Fruit fly (Drosophila melanogaster) whole organism, embryonic: ENCODE measurements around the gene CG11342.

ENCODE experiments used
- Adf1 ChIP-seq: fragments of 200-800 bp; sonication (Bioruptor generic); IDR thresholded peaks from 2 replicates; pipeline ENCODE4 v1.3.6; 2022; ENCODE audit warnings: missing biosample characterization, missing genetic modification characterization
- Aef1 ChIP-seq: fragments of 200-800 bp; sonication (Bioruptor generic); IDR thresholded peaks from 3 replicates; pipeline ENCODE4 v1.3.6; 2022; ENCODE audit warnings: missing biosample characterization, missing genetic modification characterization
- CG10979 ChIP-seq: fragments of 200-800 bp; sonication (Bioruptor generic); optimal IDR thresholded peaks from 2 replicates; lab custom pipeline; 2018; ENCODE audit warnings: missing biosample characterization, mild to moderate bottlenecking, missing genetic modification characterization, moderate library complexity
- CG12104 ChIP-seq: fragments of 200-800 bp; sonication (Bioruptor generic); optimal IDR thresholded peaks from 3 replicates; lab custom pipeline; 2016; ENCODE audit warnings: missing biosample characterization, missing genetic modification characterization
- CG13894 ChIP-seq: fragments of 200-800 bp; sonication (Bioruptor generic); optimal IDR thresholded peaks from 3 replicates; lab custom pipeline; 2018; ENCODE audit warnings: missing biosample characterization, mild to moderate bottlenecking, missing genetic modification characterization, moderate library complexity
- CG17568 ChIP-seq: fragments of 200-800 bp; sonication (Bioruptor generic); optimal IDR thresholded peaks from 2 replicates; lab custom pipeline; 2018; ENCODE audit warnings: missing biosample characterization, mild to moderate bottlenecking, missing genetic modification characterization, moderate library complexity
- CG17829 ChIP-seq: fragments of 200-800 bp; optimal IDR thresholded peaks from 2 replicates; lab custom pipeline; 2019; ENCODE audit warnings: missing biosample characterization, mild to moderate bottlenecking, missing genetic modification characterization, moderate library complexity
- CG2199 ChIP-seq: fragments of 200-800 bp; sonication (Bioruptor generic); IDR thresholded peaks from 3 replicates; pipeline ENCODE4 v1.3.6; 2022; ENCODE audit warnings: missing biosample characterization, missing genetic modification characterization
- CG34376 ChIP-seq: fragments of 200-800 bp; sonication (Bioruptor generic); optimal IDR thresholded peaks from 2 replicates; lab custom pipeline; 2018; ENCODE audit warnings: missing biosample characterization, mild to moderate bottlenecking, missing genetic modification characterization
- CG4617 ChIP-seq: fragments of 200-800 bp; sonication (Bioruptor generic); optimal IDR thresholded peaks from 3 replicates; lab custom pipeline; 2016; ENCODE audit warnings: missing biosample characterization, missing genetic modification characterization, borderline replicate concordance
- CG5953 ChIP-seq: fragments of 200-800 bp; sonication (Bioruptor generic); IDR thresholded peaks from 2 replicates; pipeline ENCODE4 v1.3.6; 2022; ENCODE audit warnings: missing biosample characterization, missing genetic modification characterization
- CG6175 ChIP-seq: fragments of 200-800 bp; sonication (Bioruptor generic); IDR thresholded peaks from 3 replicates; pipeline ENCODE4 v1.3.6; 2022; ENCODE audit warnings: missing biosample characterization, missing genetic modification characterization
- CG6254 ChIP-seq: fragments of 200-800 bp; sonication (Bioruptor generic); optimal IDR thresholded peaks from 3 replicates; lab custom pipeline; 2017; ENCODE audit warnings: mild to moderate bottlenecking, missing biosample characterization, missing genetic modification reagents, missing genetic modification characterization
- CG9609 ChIP-seq: fragments of 200-800 bp; sonication (Bioruptor generic); optimal IDR thresholded peaks from 3 replicates; lab custom pipeline; 2016; ENCODE audit warnings: missing biosample characterization, missing genetic modification characterization
- Camta ChIP-seq: fragments of 200-800 bp; sonication (Bioruptor generic); optimal IDR thresholded peaks from 2 replicates; lab custom pipeline; 2016; ENCODE audit warnings: missing biosample characterization, missing genetic modification characterization
- Dbx ChIP-seq: fragments of 200-800 bp; sonication (Bioruptor generic); IDR thresholded peaks from 3 replicates; pipeline ENCODE4 v1.3.6; 2022; ENCODE audit warnings: missing biosample characterization, missing genetic modification characterization
- Deaf1 ChIP-seq: fragments of 200-800 bp; optimal IDR thresholded peaks from 3 replicates; lab custom pipeline; 2019; ENCODE audit warnings: missing biosample characterization, mild to moderate bottlenecking, missing genetic modification characterization, moderate library complexity
- Drgx ChIP-seq: fragments of 200-800 bp; sonication (Bioruptor generic); IDR thresholded peaks from 2 replicates; pipeline ENCODE4 v1.3.6; 2022; ENCODE audit warnings: missing biosample characterization, missing genetic modification characterization
- E2f2 ChIP-seq: fragments of 200-800 bp; sonication (Bioruptor generic); IDR thresholded peaks from 2 replicates; pipeline ENCODE4 v1.3.6; 2022; ENCODE audit warnings: missing biosample characterization, missing genetic modification characterization
- Jarid2 ChIP-seq: fragments of 200-800 bp; sonication (Bioruptor generic); optimal IDR thresholded peaks from 3 replicates; lab custom pipeline; 2017; ENCODE audit warnings: mild to moderate bottlenecking, missing biosample characterization, missing genetic modification reagents, missing genetic modification characterization
- Kr ChIP-seq: fragments of 200-800 bp; sonication (Bioruptor generic); optimal IDR thresholded peaks from 2 replicates; lab custom pipeline; 2017; ENCODE audit warnings: missing biosample characterization, mild to moderate bottlenecking, missing genetic modification characterization
- Myb ChIP-seq: fragments of 200-800 bp; sonication (Bioruptor generic); optimal IDR thresholded peaks from 2 replicates; lab custom pipeline; 2016; ENCODE audit warnings: missing biosample characterization, missing genetic modification characterization
- NFAT ChIP-seq: fragments of 200-800 bp; sonication (Bioruptor generic); IDR thresholded peaks from 2 replicates; pipeline ENCODE4 v1.3.6; 2022; ENCODE audit warnings: missing biosample characterization, missing genetic modification characterization
- Ssrp ChIP-seq: fragments of 200-800 bp; sonication (Bioruptor generic); optimal IDR thresholded peaks from 2 replicates; lab custom pipeline; 2018; ENCODE audit warnings: missing biosample characterization, mild to moderate bottlenecking, missing genetic modification characterization, moderate library complexity
- Stat92E ChIP-seq, 3 experiments: fragments of >200 bp in 2 of 3; fragments of 200-800 bp in 1 of 3; sonication (Bioruptor generic) in 1 of 3; optimal IDR thresholded peaks; 2 replicates each; lab custom pipeline; 2017 to 2019; ENCODE audit warnings: missing biosample characterization in 3 of 3, missing genetic modification characterization in 3 of 3, mild to moderate bottlenecking in 1 of 3, moderate library complexity in 1 of 3
- Vsx1 ChIP-seq: fragments of 200-800 bp; sonication (Bioruptor generic); optimal IDR thresholded peaks from 2 replicates; lab custom pipeline; 2017; ENCODE audit warnings: missing biosample characterization, mild to moderate bottlenecking, missing genetic modification characterization, missing genetic modification reagents
- al ChIP-seq: fragments of 200-800 bp; sonication (Bioruptor generic); IDR thresholded peaks from 2 replicates; pipeline ENCODE4 v1.3.6; 2022; ENCODE audit warnings: missing biosample characterization, missing genetic modification characterization
- bab2 ChIP-seq: fragments of 200-800 bp; sonication (Bioruptor generic); optimal IDR thresholded peaks from 2 replicates; lab custom pipeline; 2016; ENCODE audit warnings: missing biosample characterization, missing genetic modification characterization
- bowl ChIP-seq: fragments of 200-800 bp; sonication (Bioruptor generic); IDR thresholded peaks from 2 replicates; pipeline ENCODE4 v1.3.6; 2022; ENCODE audit warnings: missing biosample characterization, missing genetic modification characterization
- cato ChIP-seq: fragments of 200-800 bp; sonication (Bioruptor generic); optimal IDR thresholded peaks from 2 replicates; lab custom pipeline; 2016; ENCODE audit warnings: missing biosample characterization, missing genetic modification characterization, borderline replicate concordance
- cg ChIP-seq: fragments of 200-800 bp; sonication (Bioruptor generic); optimal IDR thresholded peaks from 3 replicates; lab custom pipeline; 2019; ENCODE audit warnings: missing biosample characterization, mild to moderate bottlenecking, missing genetic modification characterization, moderate library complexity
- disco-r ChIP-seq: fragments of 200-800 bp; sonication (Bioruptor generic); optimal IDR thresholded peaks from 2 replicates; lab custom pipeline; 2016; ENCODE audit warnings: missing biosample characterization, missing genetic modification characterization
- grn ChIP-seq: fragments of 200-800 bp; sonication (Bioruptor generic); optimal IDR thresholded peaks from 3 replicates; lab custom pipeline; 2017; ENCODE audit warnings: missing biosample characterization, missing genetic modification characterization
- ham ChIP-seq: fragments of 200-800 bp; sonication (Bioruptor generic); IDR thresholded peaks from 2 replicates; pipeline ENCODE4 v1.3.6; 2022; ENCODE audit warnings: missing biosample characterization, missing genetic modification characterization
- klu ChIP-seq: fragments of 200-800 bp; sonication (Bioruptor generic); IDR thresholded peaks from 2 replicates; pipeline ENCODE4 v1.3.6; 2022; ENCODE audit warnings: missing biosample characterization, missing genetic modification characterization
- kni ChIP-seq: fragments of 200-800 bp; sonication (Bioruptor generic); optimal IDR thresholded peaks from 3 replicates; lab custom pipeline; 2017; ENCODE audit warnings: mild to moderate bottlenecking, missing biosample characterization, missing genetic modification reagents, missing genetic modification characterization
- lab ChIP-seq: fragments of 200-800 bp; sonication (Bioruptor generic); optimal IDR thresholded peaks from 3 replicates; lab custom pipeline; 2017; ENCODE audit warnings: missing biosample characterization, missing genetic modification characterization, mild to moderate bottlenecking, moderate library complexity, missing genetic modification reagents
- mam ChIP-seq: fragments of 200-800 bp; sonication (Bioruptor generic); optimal IDR thresholded peaks from 3 replicates; lab custom pipeline; 2016; ENCODE audit warnings: missing biosample characterization, missing genetic modification characterization
- odd ChIP-seq: fragments of 200-800 bp; sonication (Bioruptor generic); optimal IDR thresholded peaks from 2 replicates; lab custom pipeline; 2017; ENCODE audit warnings: missing biosample characterization, mild to moderate bottlenecking, missing genetic modification characterization
- otp ChIP-seq: fragments of 200-800 bp; sonication (Bioruptor generic); IDR thresholded peaks from 3 replicates; pipeline ENCODE4, ENCODE4 v1.3.6; 2022; ENCODE audit warnings: missing biosample characterization, missing genetic modification characterization
- p53 ChIP-seq: fragments of 200-800 bp; sonication (Bioruptor generic); optimal IDR thresholded peaks from 2 replicates; lab custom pipeline; 2016; ENCODE audit warnings: missing biosample characterization, missing genetic modification characterization
- pzg ChIP-seq: fragments of 200-800 bp; sonication (Bioruptor generic); optimal IDR thresholded peaks from 3 replicates; lab custom pipeline; 2018; ENCODE audit warnings: missing biosample characterization, mild to moderate bottlenecking, missing genetic modification characterization, moderate library complexity
- sens ChIP-seq: fragments of 200-800 bp; sonication (Bioruptor generic); peaks from one replicate; lab custom pipeline; 2016; ENCODE audit warnings: missing biosample characterization, missing genetic modification characterization
- so ChIP-seq: fragments of 200-800 bp; sonication (Bioruptor generic); IDR thresholded peaks from 3 replicates; pipeline ENCODE4 v1.3.6; 2022; ENCODE audit warnings: missing biosample characterization, missing genetic modification characterization
- tio ChIP-seq: fragments of 200-800 bp; sonication (Bioruptor generic); optimal IDR thresholded peaks from 2 replicates; lab custom pipeline; 2017; ENCODE audit warnings: missing biosample characterization, missing genetic modification characterization, inconsistent platforms
- tna ChIP-seq: fragments of 200-800 bp; sonication (Bioruptor generic); IDR thresholded peaks from 2 replicates; pipeline ENCODE4 v1.3.6; 2022; ENCODE audit warnings: missing biosample characterization, missing genetic modification characterization; ENCODE audit not compliant: partially characterized antibody
- trh ChIP-seq: fragments of 200-800 bp; sonication (Bioruptor generic); optimal IDR thresholded peaks from 2 replicates; lab custom pipeline; 2016; ENCODE audit warnings: missing biosample characterization, missing genetic modification characterization
- usp ChIP-seq: fragments of >200 bp; optimal IDR thresholded peaks from 2 replicates; lab custom pipeline; 2017; ENCODE audit warnings: missing biosample characterization, missing genetic modification characterization
- vvl ChIP-seq: fragments of 200-800 bp; sonication (Bioruptor generic); IDR thresholded peaks from 2 replicates; pipeline ENCODE4 v1.3.6; 2022; ENCODE audit warnings: missing biosample characterization, missing genetic modification characterization

The CG11342 gene

dm6 chr3L:4318677-4319580 lies 48.3 kb downstream of the CG11342 start, which contains the start of gene PMP34 (continued):
- TF ChIP-seq Stat92E (GFP tag; optimal IDR thresholded peaks at IDR 0.05; lab: Kevin White, UChicago), result no peak
- peak; percentile 89 for TF ChIP-seq Deaf1 (tag; lab: Kevin White, UChicago)
- TF ChIP-seq tna (GFP tag; lab: Robert Waterston, UW), result peak; percentile 22; the same call in 1 of the 2 replicates
- TF ChIP-seq Camta (GFP tag; lab: Kevin White, UChicago), result no peak
- peak; percentile 11; the same call in 1 of the 2 replicates for TF ChIP-seq E2f2
- no peak for TF ChIP-seq klu (GFP tag; lab: Robert Waterston, UW)
- no peak for TF ChIP-seq otp
- TF ChIP-seq NFAT (GFP tag; lab: Robert Waterston, UW), result no peak
- TF ChIP-seq Dbx (GFP tag; lab: Robert Waterston, UW), result 0 out of 3 replicates have a peak, but pooled peaks have one; percentile 18
- TF ChIP-seq Vsx1 (GFP tag; lab: Kevin White, UChicago), result peak; percentile 34
- TF ChIP-seq ham (GFP tag; lab: Robert Waterston, UW), result no peak
- no peak for TF ChIP-seq disco-r (GFP tag; lab: Kevin White, UChicago)
- no peak for TF ChIP-seq odd (GFP tag; lab: Kevin White, UChicago)
- peak; percentile 35 for TF ChIP-seq Myb
- TF ChIP-seq Ssrp (tag; lab: Kevin White, UChicago), result no peak
- peak; percentile 31 for TF ChIP-seq Jarid2 (GFP tag; lab: Kevin White, UChicago)
- TF ChIP-seq usp (GFP tag; lab: Kevin White, UChicago), result no peak
- no peak for TF ChIP-seq CG10979 (tag; lab: Kevin White, UChicago)
- TF ChIP-seq Kr, result no peak
- peak; percentile 24 for TF ChIP-seq CG4617
- no peak for TF ChIP-seq bowl (GFP tag; lab: Robert Waterston, UW)
- no peak for TF ChIP-seq CG13894 (tag; lab: Kevin White, UChicago)
- TF ChIP-seq sens (GFP tag; lab: Kevin White, UChicago), result no peak
- no peak for TF ChIP-seq tio (GFP tag; lab: Kevin White, UChicago)
- TF ChIP-seq CG6254 (GFP tag; lab: Kevin White, UChicago), result no peak
- TF ChIP-seq cg (GFP tag; lab: Kevin White, UChicago), result no peak
- no peak for TF ChIP-seq kni (GFP tag; lab: Kevin White, UChicago)
- no peak for TF ChIP-seq trh (GFP tag; lab: Kevin White, UChicago)
- no peak for TF ChIP-seq CG17829
- no peak for TF ChIP-seq CG17568 (GFP tag; lab: Kevin White, UChicago)
- TF ChIP-seq CG5953 (GFP tag; lab: Robert Waterston, UW), result no peak
- no peak for TF ChIP-seq CG9609 (GFP tag; lab: Kevin White, UChicago)
- TF ChIP-seq Aef1, result no peak
- no peak for TF ChIP-seq so (GFP tag; lab: Robert Waterston, UW)
- TF ChIP-seq p53 (GFP tag; lab: Kevin White, UChicago), result no peak
- TF ChIP-seq bab2 (GFP tag; lab: Kevin White, UChicago), result no peak
- peak; percentile 45 for TF ChIP-seq CG34376 (GFP tag; lab: Kevin White, UChicago)
- TF ChIP-seq mam (GFP tag; lab: Kevin White, UChicago), result no peak
- TF ChIP-seq CG2199 (GFP tag; lab: Robert Waterston, UW), result 0 out of 3 replicates have a peak, but pooled peaks have one; percentile 29
- peak; percentile 25 for TF ChIP-seq pzg (GFP tag; lab: Kevin White, UChicago)
- TF ChIP-seq al (GFP tag; lab: Robert Waterston, UW), result no peak
- no peak for TF ChIP-seq CG6175 (GFP tag; lab: Robert Waterston, UW)
- TF ChIP-seq Adf1 (GFP tag; lab: Robert Waterston, UW), result peak; percentile 76; the same call in 1 of the 2 replicates
- no peak for TF ChIP-seq CG12104
- 0 out of 2 replicates have a peak, but pooled peaks have one; percentile 52 for TF ChIP-seq vvl (GFP tag; lab: Robert Waterston, UW)
- no peak for TF ChIP-seq Drgx (GFP tag; lab: Robert Waterston, UW)
- no peak for TF ChIP-seq cato (GFP tag; lab: Kevin White, UChicago)
- TF ChIP-seq lab, result no peak
- TF ChIP-seq grn (GFP tag; lab: Kevin White, UChicago), result peak; percentile 83
